ENCODE assay signal across 4 worm cellular contexts in genomic region chrX:16929560-16930332, ce11.
TF ChIP-seq lines count a peak whose summit lies in the region.

No protein-coding gene starts in this region.

TF ChIP-seq in whole organism, L2 larva, 48 proteins besides CTCF, POLR2A, EP300 and RAD21 (continues in another document):
- peak; percentile 97 for TF ChIP-seq sem-4 (tag; optimal IDR thresholded peaks at IDR 0.05; lab: Kevin White, UChicago)
- TF ChIP-seq egl-27 (tag; optimal IDR thresholded peaks at IDR 0.05; lab: Kevin White, UChicago), result peak; percentile 98
- peak; percentile 9 for TF ChIP-seq R02D3.7 (tag; optimal IDR thresholded peaks at IDR 0.05; lab: Kevin White, UChicago)
- peak; percentile 89 for TF ChIP-seq lin-39 (tag; optimal IDR thresholded peaks at IDR 0.05; lab: Kevin White, UChicago)
- TF ChIP-seq sma-3 (GFP tag; optimal IDR thresholded peaks at IDR 0.05; lab: Kevin White, UChicago), result peak; percentile 98
- TF ChIP-seq unc-55 (GFP tag; optimal IDR thresholded peaks at IDR 0.05; lab: Kevin White, UChicago), result peak; percentile 98
- peak; percentile 84 for TF ChIP-seq nhr-10 (tag; optimal IDR thresholded peaks at IDR 0.05; lab: Kevin White, UChicago)
- TF ChIP-seq ceh-16 (tag; optimal IDR thresholded peaks at IDR 0.05; lab: Kevin White, UChicago), result peak; percentile 90
- TF ChIP-seq ZK546.5 (tag; optimal IDR thresholded peaks at IDR 0.05; lab: Kevin White, UChicago), result peak; percentile 59
- peak; percentile 24 for TF ChIP-seq peb-1 (tag; optimal IDR thresholded peaks at IDR 0.05; lab: Kevin White, UChicago)
- peak; percentile 96 for TF ChIP-seq lin-11 (tag; optimal IDR thresholded peaks at IDR 0.05; lab: Kevin White, UChicago)
- peak; percentile 97 for TF ChIP-seq sma-9 (GFP tag; optimal IDR thresholded peaks at IDR 0.05; lab: Kevin White, UChicago)
- peak; percentile 41 for TF ChIP-seq sma-9 (tag; optimal IDR thresholded peaks at IDR 0.05; lab: Kevin White, UChicago)
- no peak for TF ChIP-seq ztf-11 (tag; optimal IDR thresholded peaks at IDR 0.05; lab: Kevin White, UChicago)
- TF ChIP-seq nhr-11 (tag; optimal IDR thresholded peaks at IDR 0.05; lab: Kevin White, UChicago), result no peak
- peak; percentile 24 for TF ChIP-seq dmd-4 (tag; optimal IDR thresholded peaks at IDR 0.05; lab: Kevin White, UChicago)
- no peak for TF ChIP-seq elt-3 (tag; optimal IDR thresholded peaks at IDR 0.05; lab: Kevin White, UChicago)
- TF ChIP-seq Y55F3AM.14 (GFP tag; optimal IDR thresholded peaks at IDR 0.05; lab: Kevin White, UChicago), result peak; percentile 93
- peak; percentile 50 for TF ChIP-seq unc-62 (GFP tag; optimal IDR thresholded peaks at IDR 0.05; lab: Kevin White, UChicago)
- TF ChIP-seq ceh-82 (tag; optimal IDR thresholded peaks at IDR 0.05; lab: Kevin White, UChicago), result peak; percentile 78
- peak; percentile 98 for TF ChIP-seq nhr-25 (tag; optimal IDR thresholded peaks at IDR 0.05; lab: Kevin White, UChicago)
- peak; percentile 95 to 98 for TF ChIP-seq mdl-1 (tag; optimal IDR thresholded peaks at IDR 0.05; lab: Kevin White, UChicago)
- TF ChIP-seq C34F6.9 (tag; optimal IDR thresholded peaks at IDR 0.05; lab: Kevin White, UChicago), result peak; percentile 100

TF ChIP-seq in whole organism, L4 larva, 104 proteins besides CTCF, POLR2A, EP300 and RAD21 (continues in another document):
- TF ChIP-seq R02D3.7 (tag; optimal IDR thresholded peaks at IDR 0.05; lab: Kevin White, UChicago), result no peak
- no peak for TF ChIP-seq lir-3 (tag; optimal IDR thresholded peaks at IDR 0.05; lab: Kevin White, UChicago)
- TF ChIP-seq ceh-62 (tag; optimal IDR thresholded peaks at IDR 0.05; lab: Kevin White, UChicago), result no peak
- TF ChIP-seq daf-16 (GFP tag; optimal IDR thresholded peaks at IDR 0.05; lab: Kevin White, UChicago), result peak; percentile 48 to 96
- TF ChIP-seq daf-16 (tag; optimal IDR thresholded peaks at IDR 0.05; lab: Kevin White, UChicago), result peak; percentile 86
- 0 out of 2 replicates have a peak, but pooled peaks have one; percentile 21 for TF ChIP-seq ZK337.2 (GFP tag; IDR thresholded peaks at IDR 0.05; lab: Robert Waterston, UW)
- no peak for TF ChIP-seq cey-2 (tag; optimal IDR thresholded peaks at IDR 0.05; lab: Kevin White, UChicago; ENCODE audit: borderline replicate concordance, insufficient read depth)
- TF ChIP-seq pha-4 (GFP tag; IDR thresholded peaks at IDR 0.05; lab: Robert Waterston, UW), result peak; percentile 88
- TF ChIP-seq pha-4 (tag; optimal IDR thresholded peaks at IDR 0.05; lab: Kevin White, UChicago), result peak; percentile 36
- TF ChIP-seq nhr-41 (GFP tag; IDR thresholded peaks at IDR 0.05; lab: Robert Waterston, UW), result peak; percentile 16; the same call in 1 of the 2 replicates
- peak; percentile 34 to 100 for TF ChIP-seq unc-62 (GFP tag; optimal IDR thresholded peaks at IDR 0.05 in 1 of 2; lab: Kevin White, UChicago)
- TF ChIP-seq unc-62 (tag; optimal IDR thresholded peaks at IDR 0.05; lab: Kevin White, UChicago), result no peak
- TF ChIP-seq snpc-1.2 (GFP tag; IDR thresholded peaks at IDR 0.05; lab: Robert Waterston, UW), result no peak
- TF ChIP-seq ama-1 (optimal IDR thresholded peaks at IDR 0.05; lab: Kevin White, UChicago), result peak; percentile 100
- TF ChIP-seq F10B5.3 (tag; optimal IDR thresholded peaks at IDR 0.05; lab: Kevin White, UChicago), result peak; percentile 90
- 0 out of 4 replicates have a peak, but pooled peaks of 1 of the 2 experiments have one; percentile 29 for TF ChIP-seq madf-5 (GFP tag; IDR thresholded peaks at IDR 0.05; lab: Robert Waterston, UW)
- no peak; the same call in none of the 2 replicates for TF ChIP-seq arid-1 (GFP tag; conservative IDR thresholded peaks at IDR 0.05; lab: Robert Waterston, UW)
- TF ChIP-seq F44E2.7 (GFP tag; IDR thresholded peaks at IDR 0.05; lab: Robert Waterston, UW), result no peak
- TF ChIP-seq lin-13 (GFP tag; optimal IDR thresholded peaks at IDR 0.05; lab: Kevin White, UChicago), result peak; percentile 95
- no peak for TF ChIP-seq zip-11 (GFP tag; IDR thresholded peaks at IDR 0.05; lab: Robert Waterston, UW)
- TF ChIP-seq lin-15B (tag; optimal IDR thresholded peaks at IDR 0.05; lab: Kevin White, UChicago), result no peak
- peak; percentile 96 for TF ChIP-seq hmg-1.1 (GFP tag; IDR thresholded peaks at IDR 0.05; lab: Robert Waterston, UW)
- no peak for TF ChIP-seq unc-130 (GFP tag; optimal IDR thresholded peaks at IDR 0.05; lab: Kevin White, UChicago)

TF ChIP-seq in whole organism, late embryonic, 69 proteins besides CTCF, POLR2A, EP300 and RAD21 (continues in another document):
- TF ChIP-seq dve-1 (tag; optimal IDR thresholded peaks at IDR 0.05; lab: Kevin White, UChicago) (peak; percentile 86), K09A11.1 (tag; optimal IDR thresholded peaks at IDR 0.05; lab: Kevin White, UChicago; ENCODE audit: insufficient read depth) (peak; percentile 64), pqm-1 (tag; optimal IDR thresholded peaks at IDR 0.05; lab: Kevin White, UChicago) (peak; percentile 92), pha-4 (tag; optimal IDR thresholded peaks at IDR 0.05; lab: Kevin White, UChicago) (no peak), ceh-24 (tag; optimal IDR thresholded peaks at IDR 0.05; lab: Kevin White, UChicago) (peak; percentile 48), hlh-15 (tag; optimal IDR thresholded peaks at IDR 0.05; lab: Kevin White, UChicago) (no peak), pax-1 (tag; optimal IDR thresholded peaks at IDR 0.05; lab: Kevin White, UChicago) (peak; percentile 100), ttx-3 (tag; optimal IDR thresholded peaks at IDR 0.05; lab: Kevin White, UChicago) (peak; percentile 44), elt-4 (tag; optimal IDR thresholded peaks at IDR 0.05; lab: Kevin White, UChicago) (no peak), lim-6 (tag; optimal IDR thresholded peaks at IDR 0.05; lab: Kevin White, UChicago) (peak; percentile 35), ceh-14 (tag; optimal IDR thresholded peaks at IDR 0.05; lab: Kevin White, UChicago) (peak; percentile 86), elt-2 (tag; optimal IDR thresholded peaks at IDR 0.05; lab: Kevin White, UChicago) (peak; percentile 71), eyg-1 (tag; optimal IDR thresholded peaks at IDR 0.05; lab: Kevin White, UChicago) (peak; percentile 73), ceh-30 (tag; optimal IDR thresholded peaks at IDR 0.05; lab: Kevin White, UChicago) (peak; percentile 74), npax-4 (tag; optimal IDR thresholded peaks at IDR 0.05; lab: Kevin White, UChicago) (no peak), fkh-6 (tag; optimal IDR thresholded peaks at IDR 0.05; lab: Kevin White, UChicago) (peak; percentile 74), ztf-16 (tag; optimal IDR thresholded peaks at IDR 0.05; lab: Kevin White, UChicago) (peak; percentile 76), gmeb-2 (tag; optimal IDR thresholded peaks at IDR 0.05; lab: Kevin White, UChicago) (peak; percentile 34), zip-5 (tag; optimal IDR thresholded peaks at IDR 0.05; lab: Kevin White, UChicago) (peak; percentile 12), ama-1 (optimal IDR thresholded peaks at IDR 0.05; lab: Kevin White, UChicago) (peak; percentile 98), pha-2 (tag; optimal IDR thresholded peaks at IDR 0.05; lab: Kevin White, UChicago) (peak; percentile 56), ceh-6 (GFP tag; optimal IDR thresholded peaks at IDR 0.05; lab: Kevin White, UChicago) (no peak), hlh-8 (tag; optimal IDR thresholded peaks at IDR 0.05; lab: Kevin White, UChicago) (peak; percentile 85), F13H6.1 (tag; optimal IDR thresholded peaks at IDR 0.05; lab: Kevin White, UChicago) (peak; percentile 93), sdc-2 (tag; optimal IDR thresholded peaks at IDR 0.05; lab: Kevin White, UChicago) (peak; percentile 93), pat-9 (tag; optimal IDR thresholded peaks at IDR 0.05; lab: Kevin White, UChicago) (peak; percentile 31)

TF ChIP-seq in whole organism, mixed stage, embryonic, 35 proteins besides CTCF, POLR2A, EP300 and RAD21 (continues in another document):
- TF ChIP-seq nhr-237 (tag; optimal IDR thresholded peaks at IDR 0.05; lab: Kevin White, UChicago), result peak; percentile 97
- peak; percentile 93 for TF ChIP-seq mls-2 (tag; optimal IDR thresholded peaks at IDR 0.05; lab: Kevin White, UChicago)
- TF ChIP-seq hlh-1 (tag; optimal IDR thresholded peaks at IDR 0.05; lab: Kevin White, UChicago), result peak; percentile 99
- TF ChIP-seq unc-120 (tag; optimal IDR thresholded peaks at IDR 0.05; lab: Kevin White, UChicago; ENCODE audit: poor library complexity, severe bottlenecking), result peak; percentile 90
- TF ChIP-seq pha-4 (tag; optimal IDR thresholded peaks at IDR 0.05; lab: Kevin White, UChicago), result peak; percentile 98
- TF ChIP-seq blmp-1 (tag; optimal IDR thresholded peaks at IDR 0.05; lab: Kevin White, UChicago), result no peak
- peak; percentile 88 for TF ChIP-seq sptf-1 (tag; optimal IDR thresholded peaks at IDR 0.05; lab: Kevin White, UChicago)
- TF ChIP-seq cnd-1 (tag; optimal IDR thresholded peaks at IDR 0.05; lab: Kevin White, UChicago), result peak; percentile 80
- TF ChIP-seq ceh-83 (GFP tag; optimal IDR thresholded peaks at IDR 0.05; lab: Kevin White, UChicago), result peak; percentile 85
- TF ChIP-seq ceh-43 (GFP tag; optimal IDR thresholded peaks at IDR 0.05; lab: Kevin White, UChicago), result peak; percentile 42
- TF ChIP-seq elt-3 (tag; optimal IDR thresholded peaks at IDR 0.05; lab: Kevin White, UChicago), result peak; percentile 81
- no peak for TF ChIP-seq elt-1 (tag; optimal IDR thresholded peaks at IDR 0.05; lab: Kevin White, UChicago; ENCODE audit: borderline replicate concordance, insufficient read depth)
- peak; percentile 97 for TF ChIP-seq lin-13 (tag; optimal IDR thresholded peaks at IDR 0.05; lab: Kevin White, UChicago)
- no peak for TF ChIP-seq nhr-12 (tag; optimal IDR thresholded peaks at IDR 0.05; lab: Kevin White, UChicago)
- no peak for TF ChIP-seq nhr-76 (tag; optimal IDR thresholded peaks at IDR 0.05; lab: Kevin White, UChicago)
- TF ChIP-seq nhr-28 (tag; optimal IDR thresholded peaks at IDR 0.05; lab: Kevin White, UChicago), result peak; percentile 45
- TF ChIP-seq lsy-2 (tag; optimal IDR thresholded peaks at IDR 0.05; lab: Kevin White, UChicago), result peak; percentile 88
- TF ChIP-seq ceh-39 (tag; optimal IDR thresholded peaks at IDR 0.05; lab: Kevin White, UChicago), result peak; percentile 93
- peak; percentile 50 for TF ChIP-seq M03D4.4 (tag; optimal IDR thresholded peaks at IDR 0.05; lab: Kevin White, UChicago)
- peak; percentile 75 for TF ChIP-seq sem-2 (GFP tag; optimal IDR thresholded peaks at IDR 0.05; lab: Kevin White, UChicago)
- no peak for TF ChIP-seq flh-1 (GFP tag; optimal IDR thresholded peaks at IDR 0.05; lab: Kevin White, UChicago)
- TF ChIP-seq mep-1 (tag; optimal IDR thresholded peaks at IDR 0.05; lab: Kevin White, UChicago), result peak; percentile 95
- TF ChIP-seq snpc-4 (tag; optimal IDR thresholded peaks at IDR 0.05; lab: Kevin White, UChicago), result no peak
- peak; percentile 21 for TF ChIP-seq unc-39 (tag; optimal IDR thresholded peaks at IDR 0.05; lab: Kevin White, UChicago)
- peak; percentile 97 for TF ChIP-seq unc-62 (GFP tag; optimal IDR thresholded peaks at IDR 0.05; lab: Kevin White, UChicago)
- peak; percentile 100 for TF ChIP-seq ham-2 (GFP tag; optimal IDR thresholded peaks at IDR 0.05; lab: Kevin White, UChicago)
- peak; percentile 67 for TF ChIP-seq bed-3 (GFP tag; optimal IDR thresholded peaks at IDR 0.05; lab: Kevin White, UChicago)
- TF ChIP-seq mab-5 (tag; optimal IDR thresholded peaks at IDR 0.05; lab: Kevin White, UChicago), result peak; percentile 88
